Fruit fly (Drosophila melanogaster): ENCODE results near the gene Ssb-c31a.

Gene Ssb-c31a

dm6 chr2L:8242186-8242585, 31.0 kb downstream of the Ssb-c31a start, which contains the start of gene CG14277:
Gene CG14277 (plus strand): TSS chr2L:8242486.
- TF ChIP-seq p53 (GFP tag; optimal IDR thresholded peaks at IDR 0.05) (no peak), CG42726 (GFP tag; IDR thresholded peaks at IDR 0.05; ENCODE audit: partially characterized antibody) (no peak), toy (GFP tag; IDR thresholded peaks at IDR 0.05) (no peak), CG15011 (GFP tag; optimal IDR thresholded peaks at IDR 0.05) (no peak), Taf1 (GFP tag; IDR thresholded peaks at IDR 0.05) (no peak), CG4282 (GFP tag; optimal IDR thresholded peaks at IDR 0.05) (no peak), CG15514 (GFP tag; optimal IDR thresholded peaks at IDR 0.05) (no peak), klu (GFP tag; IDR thresholded peaks at IDR 0.05) (no peak), CG7745 (tag; optimal IDR thresholded peaks at IDR 0.05) (no peak), GATAe (GFP tag; conservative IDR thresholded peaks at IDR 0.05) (no peak), Oli (tag; optimal IDR thresholded peaks at IDR 0.05) (no peak), CG7839 (tag; optimal IDR thresholded peaks at IDR 0.05) (no peak), ERR (GFP tag; optimal IDR thresholded peaks at IDR 0.05) (no peak), Trl (optimal IDR thresholded peaks at IDR 0.05) (no peak), Trl (GFP tag; optimal IDR thresholded peaks at IDR 0.05) (no peak), CG7556 (GFP tag; optimal IDR thresholded peaks at IDR 0.05) (no peak), CG10267 (tag; optimal IDR thresholded peaks at IDR 0.05) (no peak), CG17912 (GFP tag; optimal IDR thresholded peaks at IDR 0.05) (no peak), MTF-1 (GFP tag; optimal IDR thresholded peaks at IDR 0.05; ENCODE audit: borderline replicate concordance) (no peak), CG10654 (GFP tag; optimal IDR thresholded peaks at IDR 0.05) (no peak), CG14014 (GFP tag; IDR thresholded peaks at IDR 0.05) (no peak)

dm6 chr2L:8243903-8244302, 32.8 kb downstream of the Ssb-c31a start, which contains the start of gene CG43057:
Gene CG43057 (minus strand): TSS chr2L:8244003.
- TF ChIP-seq ato (GFP tag; IDR thresholded peaks at IDR 0.05; ENCODE audit: partially characterized antibody) (no peak), zfh2 (GFP tag; optimal IDR thresholded peaks at IDR 0.05) (no peak), twi (tag; optimal IDR thresholded peaks at IDR 0.05) (no peak), CG10366 (GFP tag; IDR thresholded peaks at IDR 0.05) (no peak), CG14667 (GFP tag; IDR thresholded peaks at IDR 0.05) (no peak), CG9876 (GFP tag; optimal IDR thresholded peaks at IDR 0.05) (no peak), Fer3 (tag; optimal IDR thresholded peaks at IDR 0.05) (no peak), gfzf (GFP tag; optimal IDR thresholded peaks at IDR 0.05) (no peak), sima (GFP tag; optimal IDR thresholded peaks at IDR 0.05) (no peak), jing (GFP tag; optimal IDR thresholded peaks at IDR 0.05) (no peak)

- TF ChIP-seq Blimp-1 (GFP tag; optimal IDR thresholded peaks at IDR 0.05), result peak; percentile 53
- peak; percentile 48 for TF ChIP-seq lab (GFP tag; optimal IDR thresholded peaks at IDR 0.05)
- TF ChIP-seq CG11695 (GFP tag; IDR thresholded peaks at IDR 0.05), result peak; percentile 59; the same call in 1 of the 3 replicates
- no peak for TF ChIP-seq CG7786 (GFP tag; optimal IDR thresholded peaks at IDR 0.05)
- TF ChIP-seq row (GFP tag; IDR thresholded peaks at IDR 0.05), result peak; percentile 63; the same call in 2 of the 3 replicates
- peak; percentile 31 for TF ChIP-seq Meics (GFP tag; optimal IDR thresholded peaks at IDR 0.05)
- TF ChIP-seq Fer3 (tag; optimal IDR thresholded peaks at IDR 0.05), result peak; percentile 48
- peak; percentile 85 for TF ChIP-seq D19B (GFP tag; optimal IDR thresholded peaks at IDR 0.05)
- no peak for TF ChIP-seq CG14965 (GFP tag; optimal IDR thresholded peaks at IDR 0.05; ENCODE audit: borderline replicate concordance)
- TF ChIP-seq CG2712 (tag; optimal IDR thresholded peaks at IDR 0.05), result no peak
- TF ChIP-seq Xbp1 (GFP tag; optimal IDR thresholded peaks at IDR 0.05), result no peak
- peak in 1 of 2 experiments; percentile 4 for TF ChIP-seq chif (GFP tag; optimal IDR thresholded peaks at IDR 0.05)
- TF ChIP-seq Lhr (GFP tag; optimal IDR thresholded peaks at IDR 0.05), result no peak
- TF ChIP-seq Sry-β (GFP tag; optimal IDR thresholded peaks at IDR 0.05), result no peak
- TF ChIP-seq CG13775 (GFP tag; optimal IDR thresholded peaks at IDR 0.05), result no peak
- TF ChIP-seq Stat92E (GFP tag; optimal IDR thresholded peaks at IDR 0.05), result no peak
- no peak for TF ChIP-seq hb (GFP tag; IDR thresholded peaks at IDR 0.05; ENCODE audit: partially characterized antibody)
- TF ChIP-seq CG5245 (GFP tag; optimal IDR thresholded peaks at IDR 0.05), result no peak
- no peak for TF ChIP-seq ftz-f1 (GFP tag; optimal IDR thresholded peaks at IDR 0.05)
- TF ChIP-seq sisA (GFP tag; IDR thresholded peaks at IDR 0.05), result peak; percentile 20; the same call in 1 of the 2 replicates
Observed at dm6 chr2L:8255406-8255805, 44.3 kb downstream of the Ssb-c31a start.

All from whole organism, embryonic.